Worm (Caenorhabditis elegans) whole organism, L4/young adult: ENCODE data around the gene unc-116.

Experiments
- W03F9.2 ChIP-seq: fragments of 150-350 bp; optimal IDR thresholded peaks from 2 replicates; lab custom pipeline; 2014; ENCODE audit warnings: missing biosample characterization, missing genetic modification characterization
- dao-5 ChIP-seq: sonication (generic microtip); optimal IDR thresholded peaks from 2 replicates; lab custom pipeline; 2016; ENCODE audit warnings: missing genotype, missing genetic modification characterization, moderate library complexity, missing compliant biosample characterization
- him-1 ChIP-seq: sonication (generic microtip); optimal IDR thresholded peaks from 2 replicates; lab custom pipeline; 2016; ENCODE audit warnings: missing genotype, missing genetic modification reagents, missing genetic modification characterization, missing compliant biosample characterization

DNA sequence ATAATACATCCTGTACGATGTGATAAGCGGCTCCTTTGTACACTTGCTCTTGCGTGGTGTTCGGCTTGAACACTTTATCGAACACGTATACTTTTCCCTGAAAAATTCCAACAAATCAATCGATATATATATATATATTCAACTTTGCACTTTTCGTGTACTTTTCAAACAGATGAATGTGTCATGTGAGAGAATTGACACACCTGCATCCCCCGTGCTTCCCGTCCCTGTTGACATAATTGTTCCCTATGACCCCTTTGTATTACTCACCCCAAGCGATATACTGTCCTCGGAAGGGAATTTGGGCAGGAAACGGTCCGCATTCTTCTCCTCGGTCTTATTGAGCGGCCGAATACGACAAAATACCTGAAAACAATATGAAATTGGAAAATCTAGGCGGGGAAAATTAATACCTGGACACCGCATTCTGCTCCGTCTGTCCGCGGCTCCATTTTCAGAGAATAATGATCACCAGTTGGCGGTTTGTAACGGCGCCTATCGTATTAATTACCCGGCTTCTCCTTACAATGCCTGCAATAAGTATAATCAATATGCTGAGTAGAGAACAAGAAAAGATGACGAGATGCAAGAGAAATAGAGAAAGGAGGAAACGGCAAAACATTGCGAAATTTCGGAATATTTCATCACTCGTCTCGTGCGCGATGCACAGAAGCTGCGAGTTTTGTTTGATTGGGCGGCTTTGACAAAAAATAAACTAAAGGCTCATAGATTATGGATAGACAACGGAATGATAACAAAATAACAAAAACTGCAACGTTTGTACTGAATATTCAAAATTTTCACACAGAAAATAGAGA, at the start of gene unc-116:
- peak; percentile 17 for TF ChIP-seq him-1 (tag; lab: Kevin White, UChicago)
- TF ChIP-seq W03F9.2 (tag; lab: Kevin White, UChicago): no peak
- no peak for TF ChIP-seq dao-5 (tag; lab: Kevin White, UChicago)
